Fruit fly (Drosophila melanogaster) whole organism, embryonic: ENCODE measurements around the gene CG7304.

Source experiments
- Asciz ChIP-seq: fragments of 200-800 bp; sonication (Bioruptor generic); optimal IDR thresholded peaks from 2 replicates; lab custom pipeline; 2017; ENCODE audit warnings: missing biosample characterization, mild to moderate bottlenecking, missing genetic modification characterization, missing genetic modification reagents
- Atf-2 ChIP-seq: fragments of 200-800 bp; sonication (Bioruptor generic); optimal IDR thresholded peaks from 2 replicates; lab custom pipeline; 2016; ENCODE audit warnings: missing biosample characterization, missing genetic modification characterization
- C15 ChIP-seq: fragments of 200-800 bp; sonication (Bioruptor generic); IDR thresholded peaks from 3 replicates; pipeline ENCODE4 v1.3.6; 2022; ENCODE audit warnings: missing biosample characterization, missing genetic modification characterization
- CG1024 ChIP-seq: fragments of 200-800 bp; sonication (Bioruptor generic); IDR thresholded peaks from 2 replicates; pipeline ENCODE4 v1.3.6; 2022; ENCODE audit warnings: missing biosample characterization, missing genetic modification characterization
- CG10366 ChIP-seq: fragments of 200-800 bp; sonication (Bioruptor generic); IDR thresholded peaks from 2 replicates; pipeline ENCODE4 v1.3.6; 2022; ENCODE audit warnings: missing biosample characterization, missing genetic modification characterization
- CG11696 ChIP-seq: fragments of 200-800 bp; sonication (Bioruptor generic); IDR thresholded peaks from 2 replicates; pipeline ENCODE4 v1.3.6; 2022; ENCODE audit warnings: missing biosample characterization, missing genetic modification characterization
- CG13123 ChIP-seq: fragments of 200-800 bp; sonication (Bioruptor generic); optimal IDR thresholded peaks from 2 replicates; lab custom pipeline; 2016; ENCODE audit warnings: missing biosample characterization, missing genetic modification characterization
- CG13775 ChIP-seq: fragments of 200-800 bp; sonication (Bioruptor generic); optimal IDR thresholded peaks from 3 replicates; lab custom pipeline; 2017; ENCODE audit warnings: missing biosample characterization, mild to moderate bottlenecking, missing genetic modification characterization
- CG15011 ChIP-seq: fragments of 200-800 bp; sonication (Bioruptor generic); optimal IDR thresholded peaks from 3 replicates; lab custom pipeline; 2018; ENCODE audit warnings: missing biosample characterization, mild to moderate bottlenecking, missing genetic modification characterization
- CG17612 ChIP-seq: fragments of 200-800 bp; sonication (Bioruptor generic); IDR thresholded peaks from 2 replicates; pipeline ENCODE4 v1.3.6; 2022; ENCODE audit warnings: missing biosample characterization, missing genetic modification characterization
- CG17802 ChIP-seq: fragments of 200-800 bp; sonication (Bioruptor generic); optimal IDR thresholded peaks from 2 replicates; lab custom pipeline; 2018; ENCODE audit warnings: missing biosample characterization, mild to moderate bottlenecking, missing genetic modification characterization, moderate library complexity
- CG18476 ChIP-seq: fragments of 200-800 bp; sonication (Bioruptor generic); optimal IDR thresholded peaks from 2 replicates; lab custom pipeline; 2016; ENCODE audit warnings: missing biosample characterization, mild to moderate bottlenecking, missing genetic modification characterization
- CG30431 ChIP-seq: fragments of 200-800 bp; sonication (Bioruptor generic); optimal IDR thresholded peaks from 2 replicates; lab custom pipeline; 2017; ENCODE audit warnings: missing biosample characterization, missing genetic modification characterization
- CG31388 ChIP-seq: fragments of 200-800 bp; sonication (Bioruptor generic); optimal IDR thresholded peaks from 2 replicates; lab custom pipeline; 2016; ENCODE audit warnings: missing biosample characterization, missing genetic modification characterization
- CG4854 ChIP-seq: fragments of 200-800 bp; sonication (Bioruptor generic); optimal IDR thresholded peaks from 2 replicates; lab custom pipeline; 2016; ENCODE audit warnings: missing biosample characterization, missing genetic modification characterization, inconsistent platforms
- CG5953 ChIP-seq: fragments of 200-800 bp; sonication (Bioruptor generic); IDR thresholded peaks from 2 replicates; pipeline ENCODE4 v1.3.6; 2022; ENCODE audit warnings: missing biosample characterization, missing genetic modification characterization
- CG6254 ChIP-seq: fragments of 200-800 bp; sonication (Bioruptor generic); optimal IDR thresholded peaks from 3 replicates; lab custom pipeline; 2017; ENCODE audit warnings: mild to moderate bottlenecking, missing biosample characterization, missing genetic modification reagents, missing genetic modification characterization
- CG7987 ChIP-seq: fragments of 200-800 bp; sonication (Bioruptor generic); optimal IDR thresholded peaks from 2 replicates; lab custom pipeline; 2018; ENCODE audit warnings: missing biosample characterization, mild to moderate bottlenecking, missing genetic modification characterization, moderate library complexity
- CG8089 ChIP-seq: fragments of 200-800 bp; sonication (Bioruptor generic); optimal IDR thresholded peaks from 3 replicates; lab custom pipeline; 2016; ENCODE audit warnings: missing biosample characterization, missing genetic modification characterization
- CG9727 ChIP-seq: fragments of 200-800 bp; sonication (Bioruptor generic); optimal IDR thresholded peaks from 3 replicates; lab custom pipeline; 2017; ENCODE audit warnings: missing biosample characterization, mild to moderate bottlenecking, missing genetic modification characterization
- Chrac-16 ChIP-seq: fragments of 200-800 bp; sonication (Bioruptor generic); optimal IDR thresholded peaks from 3 replicates; lab custom pipeline; 2016; ENCODE audit warnings: missing biosample characterization, missing genetic modification characterization
- Dll ChIP-seq: fragments of 200-800 bp; sonication (Bioruptor generic); IDR thresholded peaks from 4 replicates; pipeline ENCODE4 v1.3.6; 2022; ENCODE audit warnings: missing biosample characterization, missing genetic modification characterization; ENCODE audit not compliant: partially characterized antibody
- Doc2 ChIP-seq: fragments of 200-800 bp; sonication (Bioruptor generic); IDR thresholded peaks from 2 replicates; pipeline ENCODE4 v1.3.6; 2022; ENCODE audit warnings: missing biosample characterization, missing genetic modification characterization
- Doc3 ChIP-seq: fragments of 200-800 bp; sonication (Bioruptor generic); IDR thresholded peaks from 3 replicates; pipeline ENCODE4 v1.3.6; 2022; ENCODE audit warnings: missing biosample characterization, missing genetic modification characterization; ENCODE audit not compliant: partially characterized antibody
- Fer1 ChIP-seq: fragments of 200-800 bp; sonication (Bioruptor generic); optimal IDR thresholded peaks from 2 replicates; lab custom pipeline; 2017; ENCODE audit warnings: missing biosample characterization, mild to moderate bottlenecking, missing genetic modification characterization
- Fer3 ChIP-seq: fragments of 200-800 bp; sonication (Bioruptor generic); optimal IDR thresholded peaks from 2 replicates; lab custom pipeline; 2018; ENCODE audit warnings: missing biosample characterization, mild to moderate bottlenecking, missing genetic modification characterization, moderate library complexity
- HmgZ ChIP-seq: fragments of 200-800 bp; sonication (Bioruptor generic); optimal IDR thresholded peaks from 2 replicates; lab custom pipeline; 2018; ENCODE audit warnings: missing biosample characterization, mild to moderate bottlenecking, missing genetic modification characterization
- NC2α ChIP-seq: fragments of 200-800 bp; sonication (Bioruptor generic); optimal IDR thresholded peaks from 2 replicates; lab custom pipeline; 2016; ENCODE audit warnings: missing biosample characterization, missing genetic modification characterization
- Oaz ChIP-seq: fragments of 200-800 bp; sonication (Bioruptor generic); IDR thresholded peaks from 2 replicates; pipeline ENCODE4 v1.3.6; 2022; ENCODE audit warnings: missing biosample characterization, missing genetic modification characterization
- Oli ChIP-seq: fragments of 200-800 bp; sonication (Bioruptor generic); optimal IDR thresholded peaks from 2 replicates; lab custom pipeline; 2018; ENCODE audit warnings: missing biosample characterization, mild to moderate bottlenecking, missing genetic modification characterization, moderate library complexity
- Pdp1 ChIP-seq, 2 experiments: fragments of 200-800 bp; sonication (Bioruptor generic); optimal IDR thresholded peaks; 3 replicates each; lab custom pipeline; 2016; ENCODE audit warnings: missing biosample characterization in 2 of 2, missing genetic modification characterization in 2 of 2, mild to moderate bottlenecking in 1 of 2, moderate library complexity in 1 of 2
- Ptx1 ChIP-seq: fragments of 200-800 bp; sonication (Bioruptor generic); IDR thresholded peaks from 2 replicates; pipeline ENCODE4 v1.3.6; 2022; ENCODE audit warnings: missing biosample characterization, missing genetic modification characterization
- Sry-β ChIP-seq: fragments of 200-800 bp; sonication (Bioruptor generic); optimal IDR thresholded peaks from 2 replicates; lab custom pipeline; 2018; ENCODE audit warnings: missing biosample characterization, mild to moderate bottlenecking, missing genetic modification characterization, moderate library complexity
- Sry-δ ChIP-seq: fragments of 200-800 bp; sonication (Bioruptor generic); optimal IDR thresholded peaks from 2 replicates; lab custom pipeline; 2016; ENCODE audit warnings: missing biosample characterization, missing genetic modification characterization
- Vsx1 ChIP-seq: fragments of 200-800 bp; sonication (Bioruptor generic); optimal IDR thresholded peaks from 2 replicates; lab custom pipeline; 2017; ENCODE audit warnings: missing biosample characterization, mild to moderate bottlenecking, missing genetic modification characterization, missing genetic modification reagents
- Xbp1 ChIP-seq: fragments of 200-800 bp; sonication (Bioruptor generic); optimal IDR thresholded peaks from 3 replicates; lab custom pipeline; 2016; ENCODE audit warnings: missing biosample characterization, mild to moderate bottlenecking, missing genetic modification characterization
- bowl ChIP-seq: fragments of 200-800 bp; sonication (Bioruptor generic); IDR thresholded peaks from 2 replicates; pipeline ENCODE4 v1.3.6; 2022; ENCODE audit warnings: missing biosample characterization, missing genetic modification characterization
- chinmo ChIP-seq: fragments of 200-800 bp; sonication (Bioruptor generic); IDR thresholded peaks from 4 replicates; pipeline ENCODE4 v1.3.6; 2022; ENCODE audit warnings: missing biosample characterization, missing genetic modification characterization; ENCODE audit not compliant: partially characterized antibody
- jing ChIP-seq: fragments of 200-800 bp; sonication (Bioruptor generic); optimal IDR thresholded peaks from 2 replicates; lab custom pipeline; 2018; ENCODE audit warnings: missing biosample characterization, mild to moderate bottlenecking, missing genetic modification characterization
- klu ChIP-seq: fragments of 200-800 bp; sonication (Bioruptor generic); IDR thresholded peaks from 2 replicates; pipeline ENCODE4 v1.3.6; 2022; ENCODE audit warnings: missing biosample characterization, missing genetic modification characterization
- lov ChIP-seq, 2 experiments: fragments of 200-800 bp in 1 of 2; fragments of >200 bp in 1 of 2; sonication (Bioruptor generic) in 1 of 2; IDR thresholded peaks in 1 of 2; optimal IDR thresholded peaks in 1 of 2; 2 replicates in 1 of 2; 3 replicates in 1 of 2; pipeline versions ENCODE4 v1.3.6 to Lab custom; 2017 to 2022; ENCODE audit warnings: missing biosample characterization in 1 of 2, missing genetic modification characterization in 1 of 2
- mam ChIP-seq: fragments of 200-800 bp; sonication (Bioruptor generic); optimal IDR thresholded peaks from 3 replicates; lab custom pipeline; 2016; ENCODE audit warnings: missing biosample characterization, missing genetic modification characterization
- mld ChIP-seq: fragments of 200-800 bp; sonication (Bioruptor generic); IDR thresholded peaks from 3 replicates; pipeline ENCODE4 v1.3.6; 2022; ENCODE audit warnings: missing biosample characterization, missing genetic modification characterization; ENCODE audit not compliant: partially characterized antibody
- pros ChIP-seq: fragments of 200-800 bp; sonication (Bioruptor generic); optimal IDR thresholded peaks from 3 replicates; lab custom pipeline; 2019; ENCODE audit warnings: missing biosample characterization, mild to moderate bottlenecking, missing genetic modification characterization, moderate library complexity
- rib ChIP-seq: fragments of 200-800 bp; sonication (Bioruptor generic); IDR thresholded peaks from 2 replicates; pipeline ENCODE4 v1.3.6; 2022; ENCODE audit warnings: missing biosample characterization, missing genetic modification characterization
- scrt ChIP-seq: fragments of 200-800 bp; sonication (Bioruptor generic); optimal IDR thresholded peaks from 2 replicates; lab custom pipeline; 2018; ENCODE audit warnings: missing biosample characterization, mild to moderate bottlenecking, missing genetic modification characterization, moderate library complexity
- so ChIP-seq: fragments of 200-800 bp; sonication (Bioruptor generic); IDR thresholded peaks from 3 replicates; pipeline ENCODE4 v1.3.6; 2022; ENCODE audit warnings: missing biosample characterization, missing genetic modification characterization
- toy ChIP-seq: fragments of 200-800 bp; sonication (Bioruptor generic); IDR thresholded peaks from 2 replicates; pipeline ENCODE4 v1.3.6; 2022; ENCODE audit warnings: missing biosample characterization, missing genetic modification characterization
- tup ChIP-seq: fragments of 200-800 bp; sonication (Bioruptor generic); optimal IDR thresholded peaks from 2 replicates; lab custom pipeline; 2016; ENCODE audit warnings: missing biosample characterization, mild to moderate bottlenecking, missing genetic modification characterization, moderate library complexity
- vfl ChIP-seq: fragments of 200-800 bp; sonication (Bioruptor generic); optimal IDR thresholded peaks from 2 replicates; lab custom pipeline; 2016; ENCODE audit warnings: missing biosample characterization, missing genetic modification characterization

Gene CG7304

DNA sequence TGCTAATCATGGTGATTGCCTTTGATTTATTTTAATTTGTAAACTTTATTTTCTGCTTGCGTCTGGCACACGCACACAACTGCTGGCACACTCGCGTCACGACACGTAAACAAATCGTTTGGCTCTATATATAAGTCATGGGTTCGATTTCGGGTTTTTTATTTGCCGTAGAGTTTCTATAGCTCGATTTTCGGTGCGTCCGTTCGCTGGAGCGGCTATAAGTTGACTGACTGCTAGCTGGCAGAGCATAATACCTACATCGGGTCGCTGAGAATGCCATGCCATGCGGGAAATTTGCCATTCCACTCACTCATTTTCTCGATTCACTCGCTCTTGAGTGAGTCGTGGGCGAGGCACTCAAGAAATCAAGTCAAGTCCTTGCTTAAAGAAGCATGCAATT lies 48.7 kb downstream of the CG7304 start, which contains the start of gene comm (continued):
- no peak for TF ChIP-seq Doc3 (GFP tag; lab: Robert Waterston, UW)
- TF ChIP-seq vfl = no peak
- no peak for TF ChIP-seq Ptx1
- no peak for TF ChIP-seq CG13123
- 0 out of 3 replicates have a peak, but pooled peaks have one; percentile 16 for TF ChIP-seq C15 (GFP tag; lab: Robert Waterston, UW)
- no peak for TF ChIP-seq toy (GFP tag; lab: Robert Waterston, UW)
- peak in 1 of 2 experiments; percentile 51 for TF ChIP-seq Pdp1 (GFP tag; optimal IDR thresholded peaks at IDR 0.05; lab: Kevin White, UChicago)
- no peak for TF ChIP-seq CG18476 (GFP tag; lab: Kevin White, UChicago)
- no peak for TF ChIP-seq CG4854 (GFP tag; lab: Kevin White, UChicago)
- TF ChIP-seq CG31388 (GFP tag; lab: Kevin White, UChicago) = no peak
- no peak for TF ChIP-seq CG5953 (GFP tag; lab: Robert Waterston, UW)
- TF ChIP-seq CG15011 = no peak
- TF ChIP-seq Fer3 (tag; lab: Kevin White, UChicago) = peak; percentile 11
- no peak for TF ChIP-seq CG6254 (GFP tag; lab: Kevin White, UChicago)
- TF ChIP-seq Sry-β (GFP tag; lab: Kevin White, UChicago) = no peak
- no peak for TF ChIP-seq lov (optimal IDR thresholded peaks at IDR 0.05; lab: Kevin White, UChicago)
- TF ChIP-seq lov (GFP tag; IDR thresholded peaks at IDR 0.05; lab: Robert Waterston, UW) = 0 out of 3 replicates have a peak, but pooled peaks have one; percentile 64
- TF ChIP-seq CG8089 (GFP tag; lab: Kevin White, UChicago) = peak; percentile 26
- TF ChIP-seq bowl (GFP tag; lab: Robert Waterston, UW) = peak; percentile 19; the same call in 1 of the 2 replicates
- no peak for TF ChIP-seq CG9727
- TF ChIP-seq CG1024 (GFP tag; lab: Robert Waterston, UW) = peak; percentile 33; the same call in 1 of the 2 replicates
- peak; percentile 49 for TF ChIP-seq CG7987 (GFP tag; lab: Kevin White, UChicago)
- peak; percentile 46; the same call in 1 of the 4 replicates for TF ChIP-seq Dll (GFP tag; lab: Robert Waterston, UW)
- TF ChIP-seq pros (GFP tag; lab: Kevin White, UChicago) = peak; percentile 38
- peak; percentile 45 for TF ChIP-seq scrt (GFP tag; lab: Kevin White, UChicago)
- no peak for TF ChIP-seq Doc2 (GFP tag; lab: Robert Waterston, UW)
- TF ChIP-seq Fer1 (GFP tag; lab: Kevin White, UChicago) = peak; percentile 62
- no peak for TF ChIP-seq CG17612 (GFP tag; lab: Robert Waterston, UW)
- no peak for TF ChIP-seq tup (GFP tag; lab: Kevin White, UChicago)
- TF ChIP-seq CG30431 (GFP tag; lab: Kevin White, UChicago) = no peak
- peak; percentile 1 for TF ChIP-seq NC2α
- TF ChIP-seq CG17802 = no peak
- no peak for TF ChIP-seq Chrac-16
- TF ChIP-seq jing = no peak
- no peak; the same call in 2 of the 3 replicates for TF ChIP-seq mld (GFP tag; lab: Robert Waterston, UW)
- no peak for TF ChIP-seq Xbp1
- peak; percentile 54 for TF ChIP-seq HmgZ (tag; lab: Kevin White, UChicago)
- no peak for TF ChIP-seq Oaz (GFP tag; lab: Robert Waterston, UW)
- TF ChIP-seq CG11696 (GFP tag; lab: Robert Waterston, UW) = peak; percentile 48
- no peak for TF ChIP-seq klu (GFP tag; lab: Robert Waterston, UW)
- TF ChIP-seq Asciz (GFP tag; lab: Kevin White, UChicago) = no peak
- TF ChIP-seq mam (GFP tag; lab: Kevin White, UChicago) = no peak
- no peak for TF ChIP-seq Sry-δ (GFP tag; lab: Kevin White, UChicago)
- TF ChIP-seq CG13775 (GFP tag; lab: Kevin White, UChicago) = no peak
- TF ChIP-seq so (GFP tag; lab: Robert Waterston, UW) = 0 out of 3 replicates have a peak, but pooled peaks have one; percentile 70
- TF ChIP-seq CG10366 (GFP tag; lab: Robert Waterston, UW) = no peak
- TF ChIP-seq Oli = no peak
- TF ChIP-seq Atf-2 (GFP tag; lab: Kevin White, UChicago) = no peak
- TF ChIP-seq Vsx1 = peak; percentile 42
- TF ChIP-seq chinmo (GFP tag; lab: Robert Waterston, UW) = peak; percentile 92; the same call in 2 of the 4 replicates
- TF ChIP-seq rib = peak; percentile 53; the same call in 1 of the 2 replicates
